Worm (Caenorhabditis elegans) whole organism, L2 larva: ENCODE results near the gene immp-1.

Experiments
- C34F6.9 ChIP-seq: fragments of 150-350 bp; optimal IDR thresholded peaks from 2 replicates; lab custom pipeline; 2014; ENCODE audit warnings: missing biosample characterization, missing genetic modification characterization
- F13H6.1 ChIP-seq: sonication (generic microtip); optimal IDR thresholded peaks from 2 replicates; lab custom pipeline; 2016; ENCODE audit warnings: missing genetic modification characterization, missing compliant biosample characterization
- ZK546.5 ChIP-seq: sonication (generic microtip); optimal IDR thresholded peaks from 2 replicates; lab custom pipeline; 2017; ENCODE audit warnings: missing biosample characterization, missing genetic modification characterization
- alr-1 ChIP-seq: fragments of 150-350 bp; optimal IDR thresholded peaks from 2 replicates; lab custom pipeline; 2014; ENCODE audit warnings: missing biosample characterization, missing genetic modification characterization
- ama-1 ChIP-seq: fragments of 150-350 bp; optimal IDR thresholded peaks from 2 replicates; lab custom pipeline; 2018; ENCODE audit warnings: inconsistent platforms
- blmp-1 ChIP-seq: sonication (generic microtip); optimal IDR thresholded peaks from 2 replicates; lab custom pipeline; 2017; ENCODE audit warnings: missing genetic modification characterization, mild to moderate bottlenecking, missing compliant biosample characterization, antibody characterized with exemption, moderate library complexity; ENCODE audit not compliant: insufficient read depth
- ceh-16 ChIP-seq: fragments of 150-350 bp; optimal IDR thresholded peaks from 2 replicates; lab custom pipeline; 2014; ENCODE audit warnings: missing biosample characterization, missing genetic modification characterization
- ceh-82 ChIP-seq: fragments of 150-350 bp; optimal IDR thresholded peaks from 2 replicates; lab custom pipeline; 2014; ENCODE audit warnings: missing biosample characterization, missing genetic modification characterization
- crh-2 ChIP-seq: sonication (generic microtip); optimal IDR thresholded peaks from 2 replicates; lab custom pipeline; 2017; ENCODE audit warnings: missing biosample characterization, missing genetic modification characterization
- dmd-4 ChIP-seq: sonication (generic microtip); optimal IDR thresholded peaks from 2 replicates; lab custom pipeline; 2017; ENCODE audit warnings: missing biosample characterization, missing genetic modification characterization
- egl-27 ChIP-seq: sonication (generic microtip); optimal IDR thresholded peaks from 3 replicates; lab custom pipeline; 2017; ENCODE audit warnings: missing biosample characterization, missing genetic modification reagents, missing genetic modification characterization
- elt-3 ChIP-seq: sonication (generic microtip); optimal IDR thresholded peaks from 2 replicates; lab custom pipeline; 2017; ENCODE audit warnings: missing biosample characterization, missing genetic modification characterization
- fos-1 ChIP-seq: fragments of 150-350 bp; optimal IDR thresholded peaks from 2 replicates; lab custom pipeline; 2014; ENCODE audit warnings: missing biosample characterization, missing genetic modification characterization
- gmeb-1 ChIP-seq: fragments of 150-350 bp; optimal IDR thresholded peaks from 2 replicates; lab custom pipeline; 2014; ENCODE audit warnings: missing biosample characterization, missing genetic modification characterization
- lin-11 ChIP-seq: fragments of 150-350 bp; sonication (generic microtip); optimal IDR thresholded peaks from 2 replicates; lab custom pipeline; 2014; ENCODE audit warnings: missing biosample characterization, missing genetic modification characterization, inconsistent platforms, mixed read lengths
- lin-13 ChIP-seq: fragments of 150-350 bp; optimal IDR thresholded peaks from 2 replicates; lab custom pipeline; 2014; ENCODE audit warnings: missing biosample characterization, missing genetic modification reagents, missing genetic modification characterization
- lin-39 ChIP-seq: fragments of 150-350 bp; optimal IDR thresholded peaks from 2 replicates; lab custom pipeline; 2014; ENCODE audit warnings: missing biosample characterization, missing genetic modification reagents, missing genetic modification characterization
- lsy-2 ChIP-seq, 2 experiments: fragments of 150-350 bp in 1 of 2; sonication (generic microtip) in 1 of 2; optimal IDR thresholded peaks; 2 replicates each; lab custom pipeline; 2014 to 2017; ENCODE audit warnings: missing biosample characterization in 2 of 2, missing genetic modification characterization in 2 of 2
- mab-5 ChIP-seq: fragments of 150-350 bp; optimal IDR thresholded peaks from 2 replicates; lab custom pipeline; 2014; ENCODE audit warnings: missing biosample characterization, missing genetic modification characterization
- mbf-1 ChIP-seq: sonication (generic microtip); optimal IDR thresholded peaks from 2 replicates; lab custom pipeline; 2017; ENCODE audit warnings: missing biosample characterization, missing genetic modification characterization
- mdl-1 ChIP-seq, 2 experiments: fragments of 150-350 bp in 1 of 2; sonication (generic microtip) in 1 of 2; optimal IDR thresholded peaks; 2 replicates each; lab custom pipeline; 2017; ENCODE audit warnings: missing biosample characterization in 2 of 2, missing genetic modification characterization in 2 of 2
- nhr-10 ChIP-seq: sonication (generic microtip); optimal IDR thresholded peaks from 2 replicates; lab custom pipeline; 2017; ENCODE audit warnings: missing biosample characterization, missing genetic modification characterization
- nhr-12 ChIP-seq: fragments of 150-350 bp; optimal IDR thresholded peaks from 2 replicates; lab custom pipeline; 2014; ENCODE audit warnings: missing biosample characterization, missing genetic modification characterization
- nhr-129 ChIP-seq: fragments of 150-350 bp; optimal IDR thresholded peaks from 2 replicates; lab custom pipeline; 2014; ENCODE audit warnings: missing biosample characterization, missing genetic modification characterization
- nhr-21 ChIP-seq: fragments of 150-350 bp; optimal IDR thresholded peaks from 2 replicates; lab custom pipeline; 2014; ENCODE audit warnings: missing biosample characterization, missing genetic modification characterization
- nhr-23 ChIP-seq: fragments of 150-350 bp; optimal IDR thresholded peaks from 2 replicates; lab custom pipeline; 2014; ENCODE audit warnings: missing biosample characterization, missing genetic modification reagents, missing genetic modification characterization
- nhr-237 ChIP-seq: fragments of 150-350 bp; optimal IDR thresholded peaks from 2 replicates; lab custom pipeline; 2014; ENCODE audit warnings: missing biosample characterization, missing genetic modification characterization
- nhr-25 ChIP-seq: fragments of 150-350 bp; sonication (generic microtip); optimal IDR thresholded peaks from 3 replicates; lab custom pipeline; 2014; ENCODE audit warnings: missing biosample characterization, missing genetic modification characterization
- nhr-77 ChIP-seq: fragments of 150-350 bp; optimal IDR thresholded peaks from 2 replicates; lab custom pipeline; 2014; ENCODE audit warnings: missing biosample characterization, missing genetic modification characterization
- peb-1 ChIP-seq: fragments of 150-350 bp; optimal IDR thresholded peaks from 2 replicates; lab custom pipeline; 2014; ENCODE audit warnings: missing biosample characterization, missing genetic modification characterization
- sem-4 ChIP-seq: fragments of 150-350 bp; optimal IDR thresholded peaks from 2 replicates; lab custom pipeline; 2014; ENCODE audit warnings: missing biosample characterization, missing genetic modification reagents, missing genetic modification characterization
- skn-1 ChIP-seq: sonication (generic microtip); optimal IDR thresholded peaks from 2 replicates; lab custom pipeline; 2017; ENCODE audit warnings: missing biosample characterization, missing genetic modification characterization
- sma-3 ChIP-seq: sonication (generic microtip); optimal IDR thresholded peaks from 2 replicates; lab custom pipeline; 2016; ENCODE audit warnings: missing genetic modification reagents, missing genetic modification characterization, missing compliant biosample characterization
- sma-9 ChIP-seq, 2 experiments: fragments of 150-350 bp in 1 of 2; sonication (generic microtip) in 1 of 2; optimal IDR thresholded peaks; 2 replicates each; lab custom pipeline; 2014 to 2016; ENCODE audit warnings: missing genetic modification characterization in 2 of 2, mild to moderate bottlenecking in 1 of 2, missing biosample characterization in 1 of 2, missing compliant biosample characterization in 1 of 2, missing genetic modification reagents in 1 of 2, moderate library complexity in 1 of 2
- unc-39 ChIP-seq: fragments of 150-350 bp; optimal IDR thresholded peaks from 2 replicates; lab custom pipeline; 2014; ENCODE audit warnings: missing biosample characterization, missing genetic modification characterization
- unc-55 ChIP-seq: fragments of 150-350 bp; sonication (generic microtip); optimal IDR thresholded peaks from 3 replicates; lab custom pipeline; 2014; ENCODE audit warnings: missing biosample characterization, missing genetic modification reagents, missing genetic modification characterization
- zag-1 ChIP-seq: fragments of 150-350 bp; optimal IDR thresholded peaks from 2 replicates; lab custom pipeline; 2014; ENCODE audit warnings: missing biosample characterization, missing genetic modification characterization
- ztf-11 ChIP-seq: sonication (generic microtip); optimal IDR thresholded peaks from 2 replicates; lab custom pipeline; 2017; ENCODE audit warnings: missing biosample characterization, missing genetic modification characterization
- ztf-4 ChIP-seq: fragments of 150-350 bp; optimal IDR thresholded peaks from 2 replicates; lab custom pipeline; 2014; ENCODE audit warnings: missing biosample characterization, missing genetic modification characterization

Gene immp-1

ce11 chrIII:11774508-11775000 is at the start of gene immp-1:
Gene immp-1, plus strand, starts transcription at chrIII:11774950.
- TF ChIP-seq mdl-1 (tag; optimal IDR thresholded peaks at IDR 0.05; lab: Kevin White, UChicago): peak in 1 of 2 experiments; percentile 42
- TF ChIP-seq sma-9 (GFP tag; optimal IDR thresholded peaks at IDR 0.05; lab: Kevin White, UChicago): no peak
- TF ChIP-seq sma-9 (tag; optimal IDR thresholded peaks at IDR 0.05; lab: Kevin White, UChicago): no peak
- no peak for TF ChIP-seq skn-1
- TF ChIP-seq blmp-1: peak; percentile 74
- peak; percentile 51 for TF ChIP-seq C34F6.9 (tag; lab: Kevin White, UChicago)
- no peak for TF ChIP-seq dmd-4 (tag; lab: Kevin White, UChicago)
- TF ChIP-seq alr-1 (tag; lab: Kevin White, UChicago): no peak
- TF ChIP-seq elt-3 (tag; lab: Kevin White, UChicago): no peak
- TF ChIP-seq lin-39 (tag; lab: Kevin White, UChicago): no peak
- TF ChIP-seq nhr-21 (tag; lab: Kevin White, UChicago): no peak
- peak; percentile 3 to 70 for TF ChIP-seq lsy-2 (tag; optimal IDR thresholded peaks at IDR 0.05; lab: Kevin White, UChicago)
- TF ChIP-seq lin-13 (GFP tag; lab: Kevin White, UChicago): no peak
- peak; percentile 36 for TF ChIP-seq fos-1 (tag; lab: Kevin White, UChicago)
- TF ChIP-seq nhr-25 (tag; lab: Kevin White, UChicago): peak; percentile 27
- TF ChIP-seq gmeb-1 (tag; lab: Kevin White, UChicago): peak; percentile 63
- no peak for TF ChIP-seq ceh-82
- peak; percentile 92 for TF ChIP-seq crh-2 (tag; lab: Kevin White, UChicago)
- peak; percentile 62 for TF ChIP-seq unc-55 (GFP tag; lab: Kevin White, UChicago)
- peak; percentile 49 for TF ChIP-seq sem-4
- peak; percentile 45 for TF ChIP-seq nhr-129 (tag; lab: Kevin White, UChicago)
- no peak for TF ChIP-seq nhr-12 (tag; lab: Kevin White, UChicago)

- TF ChIP-seq sma-9 (GFP tag; optimal IDR thresholded peaks at IDR 0.05; lab: Kevin White, UChicago) (no peak), sma-9 (tag; optimal IDR thresholded peaks at IDR 0.05; lab: Kevin White, UChicago) (no peak), F13H6.1 (tag; lab: Kevin White, UChicago) (no peak), mdl-1 (tag; optimal IDR thresholded peaks at IDR 0.05; lab: Kevin White, UChicago) (no peak), dmd-4 (tag; lab: Kevin White, UChicago) (no peak), lsy-2 (tag; optimal IDR thresholded peaks at IDR 0.05; lab: Kevin White, UChicago) (no peak), gmeb-1 (tag; lab: Kevin White, UChicago) (no peak), nhr-237 (tag; lab: Kevin White, UChicago) (no peak), zag-1 (tag; lab: Kevin White, UChicago) (no peak), lin-13 (GFP tag; lab: Kevin White, UChicago) (no peak), nhr-12 (tag; lab: Kevin White, UChicago) (no peak), fos-1 (tag; lab: Kevin White, UChicago) (no peak), peb-1 (tag; lab: Kevin White, UChicago) (no peak), ztf-11 (no peak), alr-1 (tag; lab: Kevin White, UChicago) (no peak), ztf-4 (no peak), unc-39 (tag; lab: Kevin White, UChicago) (no peak), skn-1 (no peak)
- TF ChIP-seq, all 48 proteins: peak for 0
Measured at ce11 chrIII:11726590-11726989, 48.2 kb upstream of the immp-1 start, which contains the start of gene Y41C4A.12. Gene Y41C4A.12, minus strand, starts transcription at chrIII:11726690.

ce11 chrIII:11727010-11727409 is 47.7 kb upstream of the immp-1 start:
- TF ChIP-seq sma-9 (GFP tag; optimal IDR thresholded peaks at IDR 0.05; lab: Kevin White, UChicago): no peak
- TF ChIP-seq sma-9 (tag; optimal IDR thresholded peaks at IDR 0.05; lab: Kevin White, UChicago): no peak
- no peak for TF ChIP-seq lin-11 (tag; lab: Kevin White, UChicago)
- no peak for TF ChIP-seq unc-55 (GFP tag; lab: Kevin White, UChicago)
- no peak for TF ChIP-seq mbf-1 (tag; lab: Kevin White, UChicago)
- TF ChIP-seq nhr-21 (tag; lab: Kevin White, UChicago): peak; percentile 12
- TF ChIP-seq nhr-23: no peak
- TF ChIP-seq ztf-4: no peak
- peak; percentile 21 for TF ChIP-seq fos-1 (tag; lab: Kevin White, UChicago)

ce11 chrIII:11730312-11730711 is 44.4 kb upstream of the immp-1 start, which contains the start of gene Y41C4A.18:
Gene Y41C4A.18, plus strand, starts transcription at chrIII:11730612.
- TF ChIP-seq elt-3 (tag; lab: Kevin White, UChicago) (no peak), lin-11 (tag; lab: Kevin White, UChicago) (no peak), sma-3 (GFP tag; lab: Kevin White, UChicago) (no peak), egl-27 (tag; lab: Kevin White, UChicago) (no peak), dmd-4 (tag; lab: Kevin White, UChicago) (no peak), ceh-16 (no peak), nhr-129 (tag; lab: Kevin White, UChicago) (no peak), mab-5 (tag; lab: Kevin White, UChicago) (no peak), ZK546.5 (tag; lab: Kevin White, UChicago) (no peak), mdl-1 (tag; optimal IDR thresholded peaks at IDR 0.05; lab: Kevin White, UChicago) (no peak), crh-2 (tag; lab: Kevin White, UChicago) (no peak), C34F6.9 (tag; lab: Kevin White, UChicago) (no peak), ama-1 (lab: Kevin White, UChicago) (no peak), nhr-23 (no peak), blmp-1 (no peak), zag-1 (tag; lab: Kevin White, UChicago) (no peak), nhr-77 (tag; lab: Kevin White, UChicago) (no peak), nhr-10 (tag; lab: Kevin White, UChicago) (no peak)
